Fruit fly (Drosophila melanogaster) whole organism, pupa: ENCODE data around the gene Tgi.

Source experiments
- CG10348 ChIP-seq: fragments of 200-800 bp; sonication (Bioruptor generic); IDR thresholded peaks from 2 replicates; pipeline ENCODE4 v1.3.6; 2022; ENCODE audit warnings: missing biosample characterization, missing genetic modification characterization
- CG12605 ChIP-seq: fragments of 200-800 bp; sonication (Bioruptor generic); IDR thresholded peaks from 2 replicates; pipeline ENCODE4 v1.3.6; 2022; ENCODE audit warnings: missing biosample characterization, missing genetic modification characterization
- CG13204 ChIP-seq: fragments of 200-800 bp; sonication (Bioruptor generic); optimal IDR thresholded peaks from 2 replicates; lab custom pipeline; 2018; ENCODE audit warnings: missing biosample characterization, mild to moderate bottlenecking, missing genetic modification characterization, moderate library complexity
- CG14655 ChIP-seq: fragments of 200-800 bp; sonication (Bioruptor generic); optimal IDR thresholded peaks from 3 replicates; lab custom pipeline; 2017; ENCODE audit warnings: mild to moderate bottlenecking, missing biosample characterization, missing genetic modification reagents, missing genetic modification characterization
- CG15710 ChIP-seq: fragments of 200-800 bp; sonication (Bioruptor generic); optimal IDR thresholded peaks from 2 replicates; lab custom pipeline; 2018; ENCODE audit warnings: missing biosample characterization, mild to moderate bottlenecking, missing genetic modification characterization, moderate library complexity
- CG17806 ChIP-seq: fragments of 200-800 bp; sonication (Bioruptor generic); optimal IDR thresholded peaks from 2 replicates; lab custom pipeline; 2018; ENCODE audit warnings: missing biosample characterization, mild to moderate bottlenecking, missing genetic modification characterization, moderate library complexity
- CG32121 ChIP-seq: fragments of 200-800 bp; sonication (Bioruptor generic); IDR thresholded peaks from 2 replicates; pipeline ENCODE4 v1.3.6; 2022; ENCODE audit warnings: missing biosample characterization, missing genetic modification characterization
- CG34367 ChIP-seq: fragments of 200-800 bp; sonication (Bioruptor generic); optimal IDR thresholded peaks from 2 replicates; lab custom pipeline; 2018; ENCODE audit warnings: missing biosample characterization, mild to moderate bottlenecking, missing genetic modification characterization
- CG4496 ChIP-seq: fragments of 200-800 bp; sonication (Bioruptor generic); IDR thresholded peaks from 3 replicates; pipeline ENCODE4 v1.3.6; 2022; ENCODE audit warnings: missing biosample characterization, missing genetic modification characterization
- CG8159 ChIP-seq: fragments of 200-800 bp; sonication (Bioruptor generic); optimal IDR thresholded peaks from 3 replicates; lab custom pipeline; 2018; ENCODE audit warnings: missing biosample characterization, mild to moderate bottlenecking, missing genetic modification characterization, moderate library complexity
- CG8301 ChIP-seq: fragments of 200-800 bp; sonication (Bioruptor generic); optimal IDR thresholded peaks from 2 replicates; lab custom pipeline; 2018; ENCODE audit warnings: missing biosample characterization, mild to moderate bottlenecking, missing genetic modification characterization
- CG9948 ChIP-seq: fragments of 200-800 bp; sonication (Bioruptor generic); optimal IDR thresholded peaks from 2 replicates; lab custom pipeline; 2018; ENCODE audit warnings: missing biosample characterization, mild to moderate bottlenecking, missing genetic modification characterization, moderate library complexity
- D1 ChIP-seq: fragments of 200-800 bp; sonication (Bioruptor generic); optimal IDR thresholded peaks from 2 replicates; lab custom pipeline; 2018; ENCODE audit warnings: missing biosample characterization, mild to moderate bottlenecking, missing genetic modification characterization, moderate library complexity
- EcR ChIP-seq: fragments of 200-800 bp; sonication (Bioruptor generic); optimal IDR thresholded peaks from 3 replicates; lab custom pipeline; 2019; ENCODE audit warnings: missing biosample characterization, missing genetic modification characterization, mild to moderate bottlenecking, moderate library complexity, missing genetic modification reagents
- Ets98B ChIP-seq: fragments of 200-800 bp; sonication (Bioruptor generic); IDR thresholded peaks from 2 replicates; pipeline ENCODE4 v1.3.6; 2022; ENCODE audit warnings: missing biosample characterization, missing genetic modification characterization
- Pif1A ChIP-seq: fragments of 200-800 bp; sonication (Bioruptor generic); optimal IDR thresholded peaks from 3 replicates; lab custom pipeline; 2016; ENCODE audit warnings: missing biosample characterization, missing genetic modification characterization
- Pif1B ChIP-seq: fragments of 200-800 bp; sonication (Bioruptor generic); optimal IDR thresholded peaks from 3 replicates; lab custom pipeline; 2016; ENCODE audit warnings: missing biosample characterization, missing genetic modification characterization
- Snoo ChIP-seq: fragments of 200-800 bp; sonication (Bioruptor generic); optimal IDR thresholded peaks from 3 replicates; lab custom pipeline; 2017; ENCODE audit warnings: missing biosample characterization, mild to moderate bottlenecking, missing genetic modification characterization, inconsistent platforms
- fd96Ca ChIP-seq: fragments of 200-800 bp; sonication (Bioruptor generic); IDR thresholded peaks from 3 replicates; pipeline ENCODE4 v1.3.6; 2022; ENCODE audit warnings: missing biosample characterization, missing genetic modification characterization
- gl ChIP-seq: fragments of 200-800 bp; sonication (Bioruptor generic); optimal IDR thresholded peaks from 2 replicates; lab custom pipeline; 2018; ENCODE audit warnings: missing biosample characterization, mild to moderate bottlenecking, missing genetic modification characterization
- rn ChIP-seq: fragments of 200-800 bp; sonication (Bioruptor generic); IDR thresholded peaks from 2 replicates; pipeline ENCODE4 v1.3.6; 2022; ENCODE audit warnings: missing biosample characterization, missing genetic modification characterization

Gene Tgi

dm6 chr3L:13489193-13489752 is 2.7 kb downstream of the Tgi start:
- TF ChIP-seq Ets98B (GFP tag; lab: Robert Waterston, UW) (no peak), CG12605 (GFP tag; lab: Robert Waterston, UW) (no peak), CG9948 (tag; lab: Kevin White, UChicago) (no peak), CG8301 (no peak), CG32121 (GFP tag; lab: Robert Waterston, UW) (no peak), CG34367 (tag; lab: Kevin White, UChicago) (no peak), CG17806 (tag; lab: Kevin White, UChicago) (no peak), CG10348 (no peak), EcR (GFP tag; lab: Kevin White, UChicago) (no peak), gl (no peak), CG8159 (tag; lab: Kevin White, UChicago) (no peak)

- no peak for TF ChIP-seq Snoo (tag; lab: Kevin White, UChicago)
- no peak for TF ChIP-seq CG10348
- TF ChIP-seq CG14655 (GFP tag; lab: Kevin White, UChicago), result no peak
- TF ChIP-seq Pif1A (GFP tag; lab: Kevin White, UChicago), result no peak
- no peak for TF ChIP-seq CG15710 (tag; lab: Kevin White, UChicago)
- TF ChIP-seq Ets98B (GFP tag; lab: Robert Waterston, UW), result no peak
- no peak for TF ChIP-seq EcR (GFP tag; lab: Kevin White, UChicago)
Observed at dm6 chr3L:13490689-13491348, 4.2 kb downstream of the Tgi start.

dm6 chr3L:13494363-13495015 is 7.9 kb downstream of the Tgi start:
- TF ChIP-seq CG9948 (tag; lab: Kevin White, UChicago), result peak; percentile 59
- peak; percentile 14; the same call in 1 of the 2 replicates for TF ChIP-seq CG32121 (GFP tag; lab: Robert Waterston, UW)
- peak; percentile 21; the same call in 1 of the 2 replicates for TF ChIP-seq rn (GFP tag; lab: Robert Waterston, UW)
- peak; percentile 54 for TF ChIP-seq CG34367 (tag; lab: Kevin White, UChicago)
- peak; percentile 63 for TF ChIP-seq EcR (GFP tag; lab: Kevin White, UChicago)
- peak; percentile 16; the same call in 1 of the 3 replicates for TF ChIP-seq fd96Ca (GFP tag; lab: Robert Waterston, UW)
- peak; percentile 62 for TF ChIP-seq CG8159 (tag; lab: Kevin White, UChicago)
- peak; percentile 81 for TF ChIP-seq Pif1B (GFP tag; lab: Kevin White, UChicago)
- peak; percentile 85 for TF ChIP-seq CG13204
- TF ChIP-seq CG4496 (GFP tag; lab: Robert Waterston, UW), result peak; percentile 65; the same call in 2 of the 3 replicates
- peak; percentile 37 for TF ChIP-seq CG14655 (GFP tag; lab: Kevin White, UChicago)
- TF ChIP-seq CG12605 (GFP tag; lab: Robert Waterston, UW), result peak; percentile 37; the same call in 1 of the 2 replicates
- peak; percentile 86 for TF ChIP-seq Pif1A (GFP tag; lab: Kevin White, UChicago)
- TF ChIP-seq CG8301, result peak; percentile 5
- peak; percentile 35 for TF ChIP-seq CG17806 (tag; lab: Kevin White, UChicago)
- peak; percentile 55 for TF ChIP-seq CG15710 (tag; lab: Kevin White, UChicago)
- TF ChIP-seq Snoo (tag; lab: Kevin White, UChicago), result peak; percentile 70
- no peak for TF ChIP-seq CG10348
- no peak for TF ChIP-seq D1
- TF ChIP-seq gl, result peak; percentile 60
- peak; percentile 45; the same call in 1 of the 2 replicates for TF ChIP-seq Ets98B (GFP tag; lab: Robert Waterston, UW)

- TF ChIP-seq CG14655 (GFP tag; lab: Kevin White, UChicago) (peak; percentile 80), CG13204 (peak; percentile 93), CG8301 (peak; percentile 68), CG17806 (tag; lab: Kevin White, UChicago) (peak; percentile 82), EcR (GFP tag; lab: Kevin White, UChicago) (no peak), fd96Ca (GFP tag; lab: Robert Waterston, UW) (peak; percentile 91), Pif1B (GFP tag; lab: Kevin White, UChicago) (peak; percentile 92), CG9948 (tag; lab: Kevin White, UChicago) (peak; percentile 73), Snoo (tag; lab: Kevin White, UChicago) (peak; percentile 54), CG34367 (tag; lab: Kevin White, UChicago) (peak; percentile 85), CG15710 (tag; lab: Kevin White, UChicago) (peak; percentile 84), Pif1A (GFP tag; lab: Kevin White, UChicago) (peak; percentile 96), CG32121 (GFP tag; lab: Robert Waterston, UW) (peak; percentile 79), D1 (peak; percentile 37), CG12605 (GFP tag; lab: Robert Waterston, UW) (peak; percentile 99), CG10348 (no peak), CG8159 (tag; lab: Kevin White, UChicago) (peak; percentile 80), Ets98B (GFP tag; lab: Robert Waterston, UW) (peak; percentile 89), CG4496 (GFP tag; lab: Robert Waterston, UW) (peak; percentile 96), rn (GFP tag; lab: Robert Waterston, UW) (peak; percentile 86), gl (peak; percentile 96)
Observed at dm6 chr3L:13495065-13495464, 8.5 kb downstream of the Tgi start.
